Fruit fly (Drosophila melanogaster) whole organism, pupa: ENCODE measurements around the gene CG43731.

ENCODE experiments used
- CG10348 ChIP-seq: fragments of 200-800 bp; sonication (Bioruptor generic); IDR thresholded peaks from 2 replicates; pipeline ENCODE4 v1.3.6; 2022; ENCODE audit warnings: missing biosample characterization, missing genetic modification characterization
- CG12605 ChIP-seq: fragments of 200-800 bp; sonication (Bioruptor generic); IDR thresholded peaks from 2 replicates; pipeline ENCODE4 v1.3.6; 2022; ENCODE audit warnings: missing biosample characterization, missing genetic modification characterization
- CG13204 ChIP-seq: fragments of 200-800 bp; sonication (Bioruptor generic); optimal IDR thresholded peaks from 2 replicates; lab custom pipeline; 2018; ENCODE audit warnings: missing biosample characterization, mild to moderate bottlenecking, missing genetic modification characterization, moderate library complexity
- CG14655 ChIP-seq: fragments of 200-800 bp; sonication (Bioruptor generic); optimal IDR thresholded peaks from 3 replicates; lab custom pipeline; 2017; ENCODE audit warnings: mild to moderate bottlenecking, missing biosample characterization, missing genetic modification reagents, missing genetic modification characterization
- CG15710 ChIP-seq: fragments of 200-800 bp; sonication (Bioruptor generic); optimal IDR thresholded peaks from 2 replicates; lab custom pipeline; 2018; ENCODE audit warnings: missing biosample characterization, mild to moderate bottlenecking, missing genetic modification characterization, moderate library complexity
- CG17806 ChIP-seq: fragments of 200-800 bp; sonication (Bioruptor generic); optimal IDR thresholded peaks from 2 replicates; lab custom pipeline; 2018; ENCODE audit warnings: missing biosample characterization, mild to moderate bottlenecking, missing genetic modification characterization, moderate library complexity
- CG32121 ChIP-seq: fragments of 200-800 bp; sonication (Bioruptor generic); IDR thresholded peaks from 2 replicates; pipeline ENCODE4 v1.3.6; 2022; ENCODE audit warnings: missing biosample characterization, missing genetic modification characterization
- CG34367 ChIP-seq: fragments of 200-800 bp; sonication (Bioruptor generic); optimal IDR thresholded peaks from 2 replicates; lab custom pipeline; 2018; ENCODE audit warnings: missing biosample characterization, mild to moderate bottlenecking, missing genetic modification characterization
- CG4496 ChIP-seq: fragments of 200-800 bp; sonication (Bioruptor generic); IDR thresholded peaks from 3 replicates; pipeline ENCODE4 v1.3.6; 2022; ENCODE audit warnings: missing biosample characterization, missing genetic modification characterization
- CG8159 ChIP-seq: fragments of 200-800 bp; sonication (Bioruptor generic); optimal IDR thresholded peaks from 3 replicates; lab custom pipeline; 2018; ENCODE audit warnings: missing biosample characterization, mild to moderate bottlenecking, missing genetic modification characterization, moderate library complexity
- CG8301 ChIP-seq: fragments of 200-800 bp; sonication (Bioruptor generic); optimal IDR thresholded peaks from 2 replicates; lab custom pipeline; 2018; ENCODE audit warnings: missing biosample characterization, mild to moderate bottlenecking, missing genetic modification characterization
- CG9948 ChIP-seq: fragments of 200-800 bp; sonication (Bioruptor generic); optimal IDR thresholded peaks from 2 replicates; lab custom pipeline; 2018; ENCODE audit warnings: missing biosample characterization, mild to moderate bottlenecking, missing genetic modification characterization, moderate library complexity
- D1 ChIP-seq: fragments of 200-800 bp; sonication (Bioruptor generic); optimal IDR thresholded peaks from 2 replicates; lab custom pipeline; 2018; ENCODE audit warnings: missing biosample characterization, mild to moderate bottlenecking, missing genetic modification characterization, moderate library complexity
- EcR ChIP-seq: fragments of 200-800 bp; sonication (Bioruptor generic); optimal IDR thresholded peaks from 3 replicates; lab custom pipeline; 2019; ENCODE audit warnings: missing biosample characterization, missing genetic modification characterization, mild to moderate bottlenecking, moderate library complexity, missing genetic modification reagents
- Ets98B ChIP-seq: fragments of 200-800 bp; sonication (Bioruptor generic); IDR thresholded peaks from 2 replicates; pipeline ENCODE4 v1.3.6; 2022; ENCODE audit warnings: missing biosample characterization, missing genetic modification characterization
- Pif1A ChIP-seq: fragments of 200-800 bp; sonication (Bioruptor generic); optimal IDR thresholded peaks from 3 replicates; lab custom pipeline; 2016; ENCODE audit warnings: missing biosample characterization, missing genetic modification characterization
- Snoo ChIP-seq: fragments of 200-800 bp; sonication (Bioruptor generic); optimal IDR thresholded peaks from 3 replicates; lab custom pipeline; 2017; ENCODE audit warnings: missing biosample characterization, mild to moderate bottlenecking, missing genetic modification characterization, inconsistent platforms
- fd96Ca ChIP-seq: fragments of 200-800 bp; sonication (Bioruptor generic); IDR thresholded peaks from 3 replicates; pipeline ENCODE4 v1.3.6; 2022; ENCODE audit warnings: missing biosample characterization, missing genetic modification characterization
- gl ChIP-seq: fragments of 200-800 bp; sonication (Bioruptor generic); optimal IDR thresholded peaks from 2 replicates; lab custom pipeline; 2018; ENCODE audit warnings: missing biosample characterization, mild to moderate bottlenecking, missing genetic modification characterization
- rn ChIP-seq: fragments of 200-800 bp; sonication (Bioruptor generic); IDR thresholded peaks from 2 replicates; pipeline ENCODE4 v1.3.6; 2022; ENCODE audit warnings: missing biosample characterization, missing genetic modification characterization

CG43731 gene

DNA sequence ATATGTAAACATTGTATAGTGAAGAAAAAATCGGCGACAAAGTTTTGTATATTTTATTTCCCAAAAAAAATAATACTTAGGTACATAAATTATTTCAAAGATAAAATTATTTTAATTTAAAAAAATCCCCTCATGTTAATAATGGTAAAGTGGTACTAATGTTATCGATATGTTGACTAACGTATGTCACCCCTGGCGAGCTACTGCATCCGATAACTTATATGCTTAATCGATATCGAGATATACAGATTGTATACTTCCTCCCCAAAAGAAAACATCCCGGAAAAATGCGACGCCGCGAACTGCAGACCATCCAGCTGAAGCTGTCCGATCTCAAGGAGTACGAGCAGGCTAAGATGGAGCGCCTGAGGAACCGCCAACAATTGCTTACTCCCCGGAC is 37.1 kb upstream of the CG43731 start, which contains the start of gene CG17343:
Gene CG17343, plus strand, starts transcription at position 224 of the 400 bp plus-strand sequence.
- TF ChIP-seq Pif1A, result no peak
- TF ChIP-seq CG12605 (GFP tag; lab: Robert Waterston, UW), result no peak
- TF ChIP-seq CG4496 (GFP tag; lab: Robert Waterston, UW), result no peak
- no peak for TF ChIP-seq CG10348 (GFP tag; lab: Robert Waterston, UW)
- no peak for TF ChIP-seq D1 (tag; lab: Kevin White, UChicago)
- no peak for TF ChIP-seq Snoo (tag; lab: Kevin White, UChicago)
- no peak for TF ChIP-seq CG17806 (tag; lab: Kevin White, UChicago)
- no peak for TF ChIP-seq gl (tag; lab: Kevin White, UChicago)
- TF ChIP-seq CG8301, result no peak
- TF ChIP-seq CG34367, result no peak

DNA sequence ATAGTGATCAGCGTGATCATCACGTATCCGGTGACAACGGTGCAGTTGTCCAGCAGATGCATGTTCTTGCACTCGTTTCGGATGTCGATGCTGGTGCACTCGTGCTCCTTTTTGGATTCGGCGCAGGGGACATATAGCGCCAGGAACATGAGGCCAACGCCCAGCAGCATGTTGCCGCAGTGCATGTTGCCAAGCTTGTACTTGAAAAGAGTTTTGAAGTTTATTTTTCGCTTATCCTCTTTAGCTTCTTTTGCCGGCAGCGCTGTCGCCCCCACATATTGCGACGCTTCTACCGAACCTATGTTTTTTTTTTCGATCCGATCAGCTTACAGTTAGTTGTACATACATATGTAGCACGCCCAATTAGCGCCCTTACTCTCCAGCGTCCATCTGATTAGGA is 33.5 kb upstream of the CG43731 start:
- TF ChIP-seq CG10348 (GFP tag; lab: Robert Waterston, UW), result no peak
- no peak for TF ChIP-seq CG34367
- no peak for TF ChIP-seq CG9948 (tag; lab: Kevin White, UChicago)
- TF ChIP-seq CG15710, result no peak
- TF ChIP-seq fd96Ca (GFP tag; lab: Robert Waterston, UW), result no peak
- no peak for TF ChIP-seq rn (GFP tag; lab: Robert Waterston, UW)
- TF ChIP-seq CG4496 (GFP tag; lab: Robert Waterston, UW), result no peak
- no peak for TF ChIP-seq CG8301
- no peak for TF ChIP-seq Snoo (tag; lab: Kevin White, UChicago)
- no peak for TF ChIP-seq CG13204 (GFP tag; lab: Kevin White, UChicago)
- no peak for TF ChIP-seq CG17806 (tag; lab: Kevin White, UChicago)
- TF ChIP-seq gl (tag; lab: Kevin White, UChicago), result no peak
- no peak for TF ChIP-seq D1 (tag; lab: Kevin White, UChicago)
- TF ChIP-seq Ets98B, result no peak
- no peak for TF ChIP-seq CG32121 (GFP tag; lab: Robert Waterston, UW)
- no peak for TF ChIP-seq CG14655 (GFP tag; lab: Kevin White, UChicago)
- no peak for TF ChIP-seq EcR

DNA sequence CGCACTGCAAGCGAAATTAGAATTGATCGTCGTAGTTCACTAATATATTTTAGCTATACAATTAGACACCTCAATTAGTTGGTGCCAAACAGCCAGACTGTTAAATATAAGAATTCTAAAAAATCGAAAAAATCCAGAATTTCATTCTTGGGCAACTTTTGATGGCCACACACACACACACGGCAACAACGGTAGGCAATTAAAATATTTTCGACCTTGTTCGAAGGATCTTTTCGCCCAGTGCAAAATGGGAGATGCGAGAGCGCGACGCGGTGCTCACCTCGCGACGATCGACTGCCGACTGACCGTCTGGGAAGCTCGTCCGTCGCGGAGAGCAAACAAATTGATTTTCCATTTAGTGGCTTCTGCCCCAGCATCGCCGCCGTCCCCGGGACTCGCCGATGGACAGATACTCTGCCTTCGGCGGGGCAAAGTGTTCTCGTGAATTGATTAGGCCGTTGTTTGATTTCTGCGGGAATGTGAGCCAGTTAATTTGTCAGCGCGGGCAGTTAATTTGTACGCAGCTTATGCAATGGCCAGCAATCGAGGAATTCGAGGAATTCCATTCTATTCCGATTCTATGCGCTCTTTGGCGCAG is 32.2 kb upstream of the CG43731 start, which contains the start of gene CG10702:
Gene CG10702, minus strand, starts transcription at position 304 of the 598 bp plus-strand sequence.
- TF ChIP-seq CG8301 (no peak), fd96Ca (GFP tag; lab: Robert Waterston, UW) (peak; percentile 64; the same call in 2 of the 3 replicates)

DNA sequence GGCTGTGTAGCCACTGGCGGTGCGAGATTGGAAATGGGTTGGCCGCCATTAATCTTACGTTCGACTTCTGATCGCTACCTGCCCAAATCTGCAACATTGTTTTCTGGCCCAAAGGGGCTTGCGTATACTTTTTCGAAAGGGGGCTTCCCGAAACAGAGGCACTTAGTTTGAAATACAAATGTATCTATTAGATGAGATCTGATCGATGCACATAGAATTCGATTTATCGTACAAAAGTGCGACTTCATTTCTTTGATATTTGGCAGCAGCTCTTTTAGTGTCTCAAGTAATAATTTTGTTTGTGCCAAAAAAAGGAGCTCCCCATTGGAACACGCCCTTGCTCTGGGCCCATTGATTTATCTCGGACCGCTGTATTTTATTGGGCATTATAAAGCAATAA is 30.1 kb upstream of the CG43731 start:
- TF ChIP-seq CG12605 (GFP tag; lab: Robert Waterston, UW) (no peak), CG15710 (no peak), CG13204 (GFP tag; lab: Kevin White, UChicago) (no peak), CG32121 (GFP tag; lab: Robert Waterston, UW) (no peak), Ets98B (no peak)

DNA sequence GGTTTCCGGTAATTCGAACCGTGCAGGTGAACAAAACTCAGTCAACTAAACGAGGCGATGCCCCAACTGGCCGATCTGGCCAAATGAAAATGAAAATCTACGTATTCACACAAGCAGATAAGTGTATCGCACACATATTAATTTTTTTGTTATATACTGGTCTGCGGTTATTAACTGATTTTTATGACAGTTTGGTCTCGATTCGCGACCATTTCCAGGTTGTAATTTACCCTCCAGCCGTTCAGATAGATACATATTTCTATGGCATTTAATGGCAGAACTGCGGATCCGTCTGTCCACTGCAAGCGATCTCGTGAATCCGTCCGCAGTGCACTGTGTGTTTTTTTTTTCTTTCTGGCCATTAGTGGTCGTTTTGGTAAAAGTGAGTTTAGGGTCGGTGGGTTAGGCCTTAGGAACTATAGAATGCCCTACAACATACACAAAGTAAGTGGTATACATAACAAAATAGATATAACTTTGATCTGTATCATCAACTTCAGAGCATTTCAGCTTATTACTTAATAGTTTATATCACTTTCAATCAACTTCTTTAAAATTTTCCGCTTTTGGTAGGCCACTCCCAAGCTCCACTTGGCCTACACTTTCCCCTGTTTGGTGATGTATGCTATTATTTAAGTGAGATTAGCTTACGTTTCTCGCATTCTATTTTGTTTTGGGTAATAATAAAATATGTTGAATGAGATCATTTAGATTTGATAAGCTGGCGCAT is 27.6 kb upstream of the CG43731 start, which contains the start of gene CG17572:
Gene CG17572, minus strand, starts transcription at position 51 of the 730 bp plus-strand sequence.
- TF ChIP-seq CG34367, result no peak
- TF ChIP-seq, all 21 proteins: peak for 0

DNA sequence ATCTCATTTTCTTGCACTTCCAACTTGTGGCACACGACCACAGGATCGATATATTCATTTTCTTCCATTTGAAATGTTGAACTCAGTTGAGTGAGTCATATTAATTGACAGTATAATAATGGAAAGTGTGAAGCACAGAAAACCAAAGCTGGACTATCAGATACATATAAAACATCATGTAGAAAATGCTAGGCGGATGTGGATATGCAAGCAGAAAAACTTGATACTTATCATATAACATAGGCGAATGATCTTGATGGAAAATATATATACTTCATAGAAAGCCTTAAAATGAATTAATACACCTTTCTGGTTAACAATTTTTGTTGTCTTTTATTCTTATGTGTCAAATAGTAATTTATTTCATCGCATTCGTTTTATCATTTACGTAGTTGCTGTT is 22.9 kb upstream of the CG43731 start, which contains the start of gene CG10700:
Gene CG10700, minus strand, starts transcription at position 101 of the 400 bp plus-strand sequence.
- TF ChIP-seq rn (GFP tag; lab: Robert Waterston, UW) (no peak), CG13204 (GFP tag; lab: Kevin White, UChicago) (no peak), EcR (no peak), CG4496 (GFP tag; lab: Robert Waterston, UW) (no peak), CG10348 (GFP tag; lab: Robert Waterston, UW) (no peak), CG34367 (no peak), Snoo (tag; lab: Kevin White, UChicago) (no peak), gl (tag; lab: Kevin White, UChicago) (no peak), fd96Ca (GFP tag; lab: Robert Waterston, UW) (no peak), Pif1A (no peak), CG14655 (GFP tag; lab: Kevin White, UChicago) (no peak), D1 (tag; lab: Kevin White, UChicago) (no peak), CG12605 (GFP tag; lab: Robert Waterston, UW) (no peak), CG17806 (tag; lab: Kevin White, UChicago) (no peak), Ets98B (no peak), CG32121 (GFP tag; lab: Robert Waterston, UW) (no peak), CG9948 (tag; lab: Kevin White, UChicago) (no peak), CG8301 (no peak)

DNA sequence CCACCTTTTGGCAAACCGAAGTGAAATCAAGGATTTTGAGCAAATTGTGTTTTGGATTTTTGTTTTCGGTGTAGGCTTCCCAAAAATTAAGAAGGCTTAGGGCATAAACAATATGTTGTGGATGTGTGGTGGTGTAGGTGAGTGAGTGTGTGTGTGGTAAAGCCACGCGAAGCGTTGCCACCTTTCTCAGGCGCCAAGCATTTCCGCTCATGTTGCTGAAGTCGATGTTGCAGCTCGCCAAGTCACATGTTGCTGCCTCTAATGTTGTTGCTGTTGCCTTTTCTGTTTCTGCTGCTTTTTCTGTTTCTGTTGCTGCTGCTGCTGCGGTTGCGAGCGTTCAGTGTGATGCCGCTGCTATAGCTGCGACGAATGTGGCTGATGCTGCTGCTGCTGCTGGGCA is 22.1 kb upstream of the CG43731 start:
- TF ChIP-seq CG13204 (GFP tag; lab: Kevin White, UChicago) (no peak), D1 (tag; lab: Kevin White, UChicago) (no peak), CG32121 (GFP tag; lab: Robert Waterston, UW) (no peak), CG12605 (GFP tag; lab: Robert Waterston, UW) (no peak), CG8301 (no peak), fd96Ca (GFP tag; lab: Robert Waterston, UW) (no peak), rn (GFP tag; lab: Robert Waterston, UW) (no peak), CG15710 (no peak), CG8159 (tag; lab: Kevin White, UChicago) (no peak), Pif1A (no peak), CG4496 (GFP tag; lab: Robert Waterston, UW) (no peak), Snoo (tag; lab: Kevin White, UChicago) (no peak), CG17806 (tag; lab: Kevin White, UChicago) (no peak), CG34367 (no peak), CG14655 (GFP tag; lab: Kevin White, UChicago) (no peak), EcR (no peak), Ets98B (no peak)
